Fruit fly (Drosophila melanogaster) whole organism, embryonic: ENCODE data around the gene CG2104.

Experiments
- Blimp-1 ChIP-seq: fragments of 200-800 bp; sonication (Bioruptor generic); optimal IDR thresholded peaks from 3 replicates; lab custom pipeline; 2018; ENCODE audit warnings: missing biosample characterization, missing genetic modification characterization, mild to moderate bottlenecking, moderate library complexity, missing genetic modification reagents
- CG11504 ChIP-seq: fragments of 200-800 bp; sonication (Bioruptor generic); optimal IDR thresholded peaks from 3 replicates; lab custom pipeline; 2019; ENCODE audit warnings: missing biosample characterization, mild to moderate bottlenecking, missing genetic modification characterization, moderate library complexity
- CG12659 ChIP-seq: fragments of 200-800 bp; sonication (Bioruptor generic); optimal IDR thresholded peaks from 3 replicates; lab custom pipeline; 2017; ENCODE audit warnings: mild to moderate bottlenecking, missing biosample characterization, missing genetic modification reagents, missing genetic modification characterization
- CG12769 ChIP-seq: fragments of 200-800 bp; sonication (Bioruptor generic); optimal IDR thresholded peaks from 2 replicates; lab custom pipeline; 2019; ENCODE audit warnings: missing biosample characterization, mild to moderate bottlenecking, missing genetic modification characterization, moderate library complexity
- CG12942 ChIP-seq: fragments of 200-800 bp; sonication (Bioruptor generic); optimal IDR thresholded peaks from 3 replicates; lab custom pipeline; 2016; ENCODE audit warnings: missing biosample characterization, missing genetic modification characterization
- CG14710 ChIP-seq: fragments of 200-800 bp; sonication (Bioruptor generic); optimal IDR thresholded peaks from 3 replicates; lab custom pipeline; 2019; ENCODE audit warnings: missing biosample characterization, mild to moderate bottlenecking, missing genetic modification characterization, moderate library complexity
- CG15269 ChIP-seq: fragments of 200-800 bp; sonication (Bioruptor generic); optimal IDR thresholded peaks from 2 replicates; lab custom pipeline; 2018; ENCODE audit warnings: missing biosample characterization, mild to moderate bottlenecking, missing genetic modification characterization, moderate library complexity
- CG15479 ChIP-seq: fragments of 200-800 bp; sonication (Bioruptor generic); optimal IDR thresholded peaks from 3 replicates; lab custom pipeline; 2019; ENCODE audit warnings: missing biosample characterization, mild to moderate bottlenecking, missing genetic modification characterization, moderate library complexity
- CG15514 ChIP-seq: fragments of 200-800 bp; sonication (Bioruptor generic); optimal IDR thresholded peaks from 3 replicates; lab custom pipeline; 2017; ENCODE audit warnings: missing biosample characterization, missing genetic modification characterization, mild to moderate bottlenecking, moderate library complexity, missing genetic modification reagents
- CG1832 ChIP-seq: fragments of 200-800 bp; sonication (Bioruptor generic); optimal IDR thresholded peaks from 2 replicates; lab custom pipeline; 2017; ENCODE audit warnings: missing biosample characterization, mild to moderate bottlenecking, missing genetic modification characterization, inconsistent platforms
- CG18619 ChIP-seq: fragments of 200-800 bp; sonication (Bioruptor generic); optimal IDR thresholded peaks from 3 replicates; lab custom pipeline; 2017; ENCODE audit warnings: missing biosample characterization, mild to moderate bottlenecking, missing genetic modification characterization
- CG32772 ChIP-seq: fragments of 200-800 bp; sonication (Bioruptor generic); IDR thresholded peaks from 2 replicates; pipeline ENCODE4 v1.3.6; 2022; ENCODE audit warnings: missing biosample characterization, missing genetic modification characterization
- CG4854 ChIP-seq: fragments of 200-800 bp; sonication (Bioruptor generic); optimal IDR thresholded peaks from 2 replicates; lab custom pipeline; 2016; ENCODE audit warnings: missing biosample characterization, missing genetic modification characterization, inconsistent platforms
- CG6654 ChIP-seq: fragments of 200-800 bp; sonication (Bioruptor generic); optimal IDR thresholded peaks from 2 replicates; lab custom pipeline; 2017; ENCODE audit warnings: missing biosample characterization, mild to moderate bottlenecking, missing genetic modification characterization
- CG8359 ChIP-seq: fragments of 200-800 bp; sonication (Bioruptor generic); optimal IDR thresholded peaks from 2 replicates; lab custom pipeline; 2017; ENCODE audit warnings: missing biosample characterization, mild to moderate bottlenecking, missing genetic modification characterization, borderline replicate concordance
- CG9932 ChIP-seq: fragments of 200-800 bp; sonication (Bioruptor generic); IDR thresholded peaks from 2 replicates; pipeline ENCODE4 v1.3.6; 2022; ENCODE audit warnings: missing biosample characterization, missing genetic modification characterization
- CoRest ChIP-seq: fragments of 200-800 bp; sonication (Bioruptor generic); optimal IDR thresholded peaks from 3 replicates; lab custom pipeline; 2018; ENCODE audit warnings: missing biosample characterization, mild to moderate bottlenecking, missing genetic modification characterization, moderate library complexity
- Doc2 ChIP-seq: fragments of 200-800 bp; sonication (Bioruptor generic); IDR thresholded peaks from 2 replicates; pipeline ENCODE4 v1.3.6; 2022; ENCODE audit warnings: missing biosample characterization, missing genetic modification characterization
- Ets97D ChIP-seq: fragments of 200-800 bp; sonication (Bioruptor generic); optimal IDR thresholded peaks from 3 replicates; lab custom pipeline; 2016; ENCODE audit warnings: missing biosample characterization, missing genetic modification characterization
- HLH4C ChIP-seq: fragments of 200-800 bp; sonication (Bioruptor generic); IDR thresholded peaks from 3 replicates; pipeline ENCODE4 v1.3.6; 2022; ENCODE audit warnings: missing biosample characterization, missing genetic modification characterization; ENCODE audit not compliant: partially characterized antibody
- Hmr ChIP-seq: fragments of 200-800 bp; sonication (Bioruptor generic); optimal IDR thresholded peaks from 3 replicates; lab custom pipeline; 2017; ENCODE audit warnings: mild to moderate bottlenecking, missing biosample characterization, missing genetic modification reagents, missing genetic modification characterization
- Kr ChIP-seq: fragments of 200-800 bp; sonication (Bioruptor generic); optimal IDR thresholded peaks from 2 replicates; lab custom pipeline; 2017; ENCODE audit warnings: missing biosample characterization, mild to moderate bottlenecking, missing genetic modification characterization
- MESR4 ChIP-seq: fragments of 200-800 bp; sonication (Bioruptor generic); optimal IDR thresholded peaks from 2 replicates; lab custom pipeline; 2018; ENCODE audit warnings: missing biosample characterization, mild to moderate bottlenecking, missing genetic modification characterization, moderate library complexity
- Max ChIP-seq: fragments of 200-800 bp; sonication (Bioruptor generic); optimal IDR thresholded peaks from 2 replicates; lab custom pipeline; 2016; ENCODE audit warnings: missing biosample characterization, mild to moderate bottlenecking, missing genetic modification characterization
- Pdp1 ChIP-seq, 2 experiments: fragments of 200-800 bp; sonication (Bioruptor generic); optimal IDR thresholded peaks; 3 replicates each; lab custom pipeline; 2016; ENCODE audit warnings: missing biosample characterization in 2 of 2, missing genetic modification characterization in 2 of 2, mild to moderate bottlenecking in 1 of 2, moderate library complexity in 1 of 2
- Ssrp ChIP-seq: fragments of 200-800 bp; sonication (Bioruptor generic); optimal IDR thresholded peaks from 2 replicates; lab custom pipeline; 2018; ENCODE audit warnings: missing biosample characterization, mild to moderate bottlenecking, missing genetic modification characterization, moderate library complexity
- Xbp1 ChIP-seq: fragments of 200-800 bp; sonication (Bioruptor generic); optimal IDR thresholded peaks from 3 replicates; lab custom pipeline; 2016; ENCODE audit warnings: missing biosample characterization, mild to moderate bottlenecking, missing genetic modification characterization
- bowl ChIP-seq: fragments of 200-800 bp; sonication (Bioruptor generic); IDR thresholded peaks from 2 replicates; pipeline ENCODE4 v1.3.6; 2022; ENCODE audit warnings: missing biosample characterization, missing genetic modification characterization
- cg ChIP-seq: fragments of 200-800 bp; sonication (Bioruptor generic); optimal IDR thresholded peaks from 3 replicates; lab custom pipeline; 2019; ENCODE audit warnings: missing biosample characterization, mild to moderate bottlenecking, missing genetic modification characterization, moderate library complexity
- chinmo ChIP-seq: fragments of 200-800 bp; sonication (Bioruptor generic); IDR thresholded peaks from 4 replicates; pipeline ENCODE4 v1.3.6; 2022; ENCODE audit warnings: missing biosample characterization, missing genetic modification characterization; ENCODE audit not compliant: partially characterized antibody
- dm ChIP-seq: fragments of 200-800 bp; sonication (Bioruptor generic); optimal IDR thresholded peaks from 3 replicates; lab custom pipeline; 2016; ENCODE audit warnings: missing biosample characterization, missing genetic modification characterization
- dpn ChIP-seq, 2 experiments: fragments of 200-800 bp; sonication (Bioruptor generic); optimal IDR thresholded peaks; 3 replicates each; lab custom pipeline; 2016; ENCODE audit warnings: missing biosample characterization in 2 of 2, missing genetic modification characterization in 2 of 2
- fru ChIP-seq: fragments of >200 bp; optimal IDR thresholded peaks from 2 replicates; lab custom pipeline; 2017
- gcm2 ChIP-seq: fragments of 200-800 bp; sonication (Bioruptor generic); optimal IDR thresholded peaks from 2 replicates; lab custom pipeline; 2016; ENCODE audit warnings: missing biosample characterization, missing genetic modification characterization
- hkb ChIP-seq, 2 experiments: fragments of 200-800 bp in 1 of 2; fragments of >200 bp in 1 of 2; sonication (Bioruptor generic) in 1 of 2; IDR thresholded peaks in 1 of 2; optimal IDR thresholded peaks in 1 of 2; 2 replicates each; pipeline versions ENCODE4 v1.3.6 to Lab custom; 2017 to 2022; ENCODE audit warnings: missing biosample characterization in 1 of 2, missing genetic modification characterization in 1 of 2
- kah ChIP-seq: fragments of 200-800 bp; sonication (Bioruptor generic); optimal IDR thresholded peaks from 2 replicates; lab custom pipeline; 2018; ENCODE audit warnings: missing biosample characterization, mild to moderate bottlenecking, missing genetic modification characterization
- lbe ChIP-seq: fragments of 200-800 bp; sonication (Bioruptor generic); optimal IDR thresholded peaks from 2 replicates; lab custom pipeline; 2016; ENCODE audit warnings: missing biosample characterization, mild to moderate bottlenecking, missing genetic modification characterization
- oc ChIP-seq: fragments of 200-800 bp; sonication (Bioruptor generic); optimal IDR thresholded peaks from 2 replicates; lab custom pipeline; 2018; ENCODE audit warnings: missing biosample characterization, mild to moderate bottlenecking, missing genetic modification characterization, moderate library complexity
- pfk ChIP-seq: fragments of 200-800 bp; sonication (Bioruptor generic); optimal IDR thresholded peaks from 2 replicates; lab custom pipeline; 2018; ENCODE audit warnings: missing biosample characterization, mild to moderate bottlenecking, missing genetic modification characterization, moderate library complexity
- rib ChIP-seq: fragments of 200-800 bp; sonication (Bioruptor generic); IDR thresholded peaks from 2 replicates; pipeline ENCODE4 v1.3.6; 2022; ENCODE audit warnings: missing biosample characterization, missing genetic modification characterization
- sqz ChIP-seq: fragments of 200-800 bp; sonication (Bioruptor generic); optimal IDR thresholded peaks from 3 replicates; lab custom pipeline; 2018; ENCODE audit warnings: missing biosample characterization, mild to moderate bottlenecking, missing genetic modification characterization
- unc-4 ChIP-seq: fragments of 200-800 bp; sonication (Bioruptor generic); IDR thresholded peaks from 2 replicates; pipeline ENCODE4 v1.3.6; 2022; ENCODE audit warnings: missing biosample characterization, missing genetic modification characterization; ENCODE audit not compliant: partially characterized antibody
- zen ChIP-seq: fragments of 200-800 bp; sonication (Bioruptor generic); optimal IDR thresholded peaks from 3 replicates; lab custom pipeline; 2018; ENCODE audit warnings: missing biosample characterization, mild to moderate bottlenecking, missing genetic modification characterization, moderate library complexity

Gene CG2104

dm6 chr3R:5648569-5649476, 44.3 kb downstream of the CG2104 start, which contains the start of the genes MTA1-like and Sec23 (continued):
- TF ChIP-seq CG18619 (GFP tag; lab: Kevin White, UChicago) (peak; percentile 57), Ssrp (tag; lab: Kevin White, UChicago) (peak; percentile 36), unc-4 (peak; percentile 92), dpn (GFP tag; optimal IDR thresholded peaks at IDR 0.05; lab: Kevin White, UChicago) (peak; percentile 42 to 58), CG12942 (GFP tag; lab: Kevin White, UChicago) (peak; percentile 52), oc (tag; lab: Kevin White, UChicago) (no peak), sqz (peak; percentile 92), CG14710 (tag; lab: Kevin White, UChicago) (peak; percentile 85), Max (GFP tag; lab: Kevin White, UChicago) (peak; percentile 50), bowl (GFP tag; lab: Robert Waterston, UW) (no peak), CG12659 (peak; percentile 87), lbe (GFP tag; lab: Kevin White, UChicago) (peak; percentile 54), Kr (GFP tag; lab: Kevin White, UChicago) (peak; percentile 21), HLH4C (GFP tag; lab: Robert Waterston, UW) (peak; percentile 92), Hmr (GFP tag; lab: Kevin White, UChicago) (peak; percentile 61), Ets97D (GFP tag; lab: Kevin White, UChicago) (peak; percentile 64)

- TF ChIP-seq chinmo = peak; percentile 63; the same call in 2 of the 4 replicates
- no peak for TF ChIP-seq pfk (GFP tag; lab: Kevin White, UChicago)
- TF ChIP-seq CG6654 (GFP tag; lab: Kevin White, UChicago) = no peak
- TF ChIP-seq zen = peak; percentile 0
- no peak for TF ChIP-seq fru (lab: Kevin White, UChicago)
- peak; percentile 53 for TF ChIP-seq CG12769 (tag; lab: Kevin White, UChicago)
- peak; percentile 86 for TF ChIP-seq MESR4 (GFP tag; lab: Kevin White, UChicago)
- TF ChIP-seq CG15269 (tag; lab: Kevin White, UChicago) = no peak
- TF ChIP-seq kah = peak; percentile 20
- TF ChIP-seq gcm2 (GFP tag; lab: Kevin White, UChicago) = no peak
- peak; percentile 16 for TF ChIP-seq Blimp-1 (GFP tag; lab: Kevin White, UChicago)
- TF ChIP-seq rib = peak; percentile 8
- TF ChIP-seq CoRest (tag; lab: Kevin White, UChicago) = no peak
- TF ChIP-seq CG32772 (GFP tag; lab: Robert Waterston, UW) = no peak
- TF ChIP-seq Pdp1 (GFP tag; optimal IDR thresholded peaks at IDR 0.05; lab: Kevin White, UChicago) = peak in 1 of 2 experiments; percentile 45
- peak; percentile 71 for TF ChIP-seq CG15479 (GFP tag; lab: Kevin White, UChicago)
- peak; percentile 98 for TF ChIP-seq cg (GFP tag; lab: Kevin White, UChicago)
- no peak for TF ChIP-seq CG15514 (GFP tag; lab: Kevin White, UChicago)
- TF ChIP-seq Xbp1 (GFP tag; lab: Kevin White, UChicago) = no peak
- TF ChIP-seq CG1832 (GFP tag; lab: Kevin White, UChicago) = peak; percentile 49
- no peak for TF ChIP-seq CG11504
- 0 out of 2 replicates have a peak, but pooled peaks have one; percentile 6 for TF ChIP-seq CG9932 (GFP tag; lab: Robert Waterston, UW)
- no peak for TF ChIP-seq CG8359 (GFP tag; lab: Kevin White, UChicago)
- no peak for TF ChIP-seq hkb (optimal IDR thresholded peaks at IDR 0.05; lab: Kevin White, UChicago)
- peak; percentile 11; the same call in 1 of the 2 replicates for TF ChIP-seq hkb (GFP tag; IDR thresholded peaks at IDR 0.05; lab: Robert Waterston, UW)
- TF ChIP-seq Doc2 (GFP tag; lab: Robert Waterston, UW) = no peak
- TF ChIP-seq CG4854 (GFP tag; lab: Kevin White, UChicago) = no peak
- peak; percentile 3 for TF ChIP-seq dm
Observed at dm6 chr3R:5647705-5648568, 45.1 kb downstream of the CG2104 start.
